Worm (Caenorhabditis elegans) whole organism, young adult: ENCODE measurements around the gene gei-13.

Source experiments
- B0336.3 ChIP-seq: fragments of 200-800 bp; sonication (Bioruptor generic); IDR thresholded peaks from 2 replicates; pipeline ENCODE4 v1.3.6; 2022; ENCODE audit warnings: missing genetic modification characterization, missing compliant biosample characterization
- F10E7.11 ChIP-seq: sonication (generic microtip); optimal IDR thresholded peaks from 2 replicates; lab custom pipeline; 2017; ENCODE audit warnings: mild to moderate bottlenecking, missing genetic modification characterization, moderate library complexity, missing compliant biosample characterization
- F33H1.4 ChIP-seq: fragments of 200-800 bp; sonication (Bioruptor generic); IDR thresholded peaks from 2 replicates; pipeline ENCODE4 v1.3.6; 2022; ENCODE audit warnings: missing genetic modification reagents, missing genetic modification characterization, missing compliant biosample characterization
- F49E8.2 ChIP-seq: sonication (generic microtip); optimal IDR thresholded peaks from 3 replicates; lab custom pipeline; 2017; ENCODE audit warnings: missing genetic modification characterization, mild to moderate bottlenecking, missing compliant biosample characterization, antibody characterized with exemption, moderate library complexity; ENCODE audit not compliant: insufficient read depth
- F57C9.4 ChIP-seq: sonication (generic microtip); optimal IDR thresholded peaks from 2 replicates; lab custom pipeline; 2017; ENCODE audit warnings: mild to moderate bottlenecking, missing genetic modification characterization, missing compliant biosample characterization
- K11D2.4 ChIP-seq: fragments of 200-800 bp; sonication (Bioruptor generic); IDR thresholded peaks from 2 replicates; pipeline ENCODE4 v1.3.6; 2022; ENCODE audit warnings: missing genetic modification reagents, missing genetic modification characterization, missing compliant biosample characterization
- K12H6.12 ChIP-seq: fragments of 200-800 bp; sonication (Bioruptor generic); optimal IDR thresholded peaks from 2 replicates; lab custom pipeline; 2018; ENCODE audit warnings: mild to moderate bottlenecking, missing genetic modification characterization, missing compliant biosample characterization
- Y53G8AR.9 ChIP-seq: fragments of 200-800 bp; sonication (Bioruptor generic); conservative IDR thresholded peaks from 2 replicates; pipeline ENCODE4 v1.3.6; 2022; ENCODE audit warnings: missing genetic modification reagents, missing genetic modification characterization, missing compliant biosample characterization
- ama-1 ChIP-seq, 3 experiments: fragments of 150-350 bp in 1 of 3; sonication (generic microtip) in 2 of 3; optimal IDR thresholded peaks; 2 replicates each; lab custom pipeline; 2014 to 2018; ENCODE audit warnings: missing biosample characterization in 2 of 3, missing genetic modification characterization in 2 of 3, missing genetic modification reagents in 2 of 3
- aptf-2 ChIP-seq: fragments of 200-800 bp; sonication (Bioruptor generic); conservative IDR thresholded peaks from 2 replicates; pipeline ENCODE4 v1.3.6; 2022; ENCODE audit warnings: missing genetic modification reagents, missing genetic modification characterization, missing compliant biosample characterization
- atf-7 ChIP-seq: sonication (generic microtip); optimal IDR thresholded peaks from 2 replicates; lab custom pipeline; 2017; ENCODE audit warnings: mild to moderate bottlenecking, missing genetic modification characterization, missing compliant biosample characterization
- athp-1 ChIP-seq: sonication (generic microtip); optimal IDR thresholded peaks from 2 replicates; lab custom pipeline; 2017; ENCODE audit warnings: mild to moderate bottlenecking, missing genetic modification characterization, missing compliant biosample characterization
- attf-5 ChIP-seq: fragments of 200-800 bp; sonication (Bioruptor generic); optimal IDR thresholded peaks from 2 replicates; lab custom pipeline; 2018; ENCODE audit warnings: mild to moderate bottlenecking, missing genetic modification characterization, missing compliant biosample characterization
- attf-6 ChIP-seq: fragments of 200-800 bp; sonication (Bioruptor generic); IDR thresholded peaks from 2 replicates; pipeline ENCODE4 v1.3.6; 2022; ENCODE audit warnings: missing genetic modification reagents, missing genetic modification characterization, missing compliant biosample characterization
- ccch-3 ChIP-seq: fragments of 200-800 bp; sonication (Bioruptor generic); optimal IDR thresholded peaks from 2 replicates; lab custom pipeline; 2018; ENCODE audit warnings: mild to moderate bottlenecking, missing genetic modification characterization, missing compliant biosample characterization
- cebp-1 ChIP-seq, 2 experiments: fragments of 200-800 bp in 1 of 2; sonication (Bioruptor generic) in 1 of 2; sonication (generic microtip) in 1 of 2; IDR thresholded peaks in 1 of 2; optimal IDR thresholded peaks in 1 of 2; 2 replicates each; pipeline versions ENCODE4 v1.3.6 to Lab custom; 2017 to 2022; ENCODE audit warnings: missing compliant biosample characterization in 2 of 2, missing genetic modification characterization in 2 of 2, mild to moderate bottlenecking in 1 of 2, missing genetic modification reagents in 1 of 2, moderate library complexity in 1 of 2
- ceh-40 ChIP-seq: fragments of 200-800 bp; sonication (Bioruptor generic); IDR thresholded peaks from 2 replicates; pipeline ENCODE4 v1.3.6; 2022; ENCODE audit warnings: missing genetic modification characterization, missing compliant biosample characterization
- ceh-58 ChIP-seq: fragments of 200-800 bp; sonication (Bioruptor generic); IDR thresholded peaks from 2 replicates; pipeline ENCODE4 v1.3.6; 2022; ENCODE audit warnings: missing genetic modification characterization, missing compliant biosample characterization
- chd-7 ChIP-seq: sonication (generic microtip); optimal IDR thresholded peaks from 2 replicates; lab custom pipeline; 2016; ENCODE audit warnings: mild to moderate bottlenecking, missing genetic modification characterization, moderate library complexity, missing compliant biosample characterization
- dox-1 ChIP-seq: fragments of 200-800 bp; sonication (Bioruptor generic); IDR thresholded peaks from 2 replicates; pipeline ENCODE4 v1.3.6; 2022; ENCODE audit warnings: missing genetic modification reagents, missing genetic modification characterization, missing compliant biosample characterization
- dpl-1 ChIP-seq: fragments of 150-350 bp; optimal IDR thresholded peaks from 2 replicates; lab custom pipeline; 2014; ENCODE audit warnings: missing biosample characterization, missing genetic modification reagents, missing genetic modification characterization
- efl-1 ChIP-seq: fragments of 150-350 bp; optimal IDR thresholded peaks from 2 replicates; lab custom pipeline; 2014; ENCODE audit warnings: missing biosample characterization, missing genetic modification reagents, missing genetic modification characterization
- ekl-4 ChIP-seq: fragments of 200-800 bp; sonication (Bioruptor generic); IDR thresholded peaks from 2 replicates; pipeline ENCODE4 v1.3.6; 2022; ENCODE audit warnings: missing genetic modification reagents, missing genetic modification characterization, missing compliant biosample characterization
- fkh-3 ChIP-seq: sonication (generic microtip); optimal IDR thresholded peaks from 2 replicates; lab custom pipeline; 2016; ENCODE audit warnings: mild to moderate bottlenecking, missing genetic modification characterization, missing compliant biosample characterization
- hsf-1 ChIP-seq: fragments of 200-800 bp; sonication (Bioruptor generic); IDR thresholded peaks from 2 replicates; pipeline ENCODE4 v1.3.6; 2022; ENCODE audit warnings: missing genetic modification reagents, missing genetic modification characterization, missing compliant biosample characterization
- lin-35 ChIP-seq, 3 experiments: fragments of 150-350 bp in 2 of 3; sonication (generic microtip) in 1 of 3; optimal IDR thresholded peaks; 2 replicates each; lab custom pipeline; 2014 to 2018; ENCODE audit warnings: missing biosample characterization in 3 of 3, missing genetic modification characterization in 3 of 3, missing genetic modification reagents in 3 of 3
- lin-40 ChIP-seq: sonication (generic microtip); optimal IDR thresholded peaks from 2 replicates; lab custom pipeline; 2016; ENCODE audit warnings: missing genetic modification characterization, mild to moderate bottlenecking, missing compliant biosample characterization, missing genotype, missing genetic modification reagents
- lin-54 ChIP-seq: fragments of 200-800 bp; sonication (Bioruptor generic); optimal IDR thresholded peaks from 2 replicates; lab custom pipeline; 2018; ENCODE audit warnings: mild to moderate bottlenecking, missing genetic modification characterization, missing compliant biosample characterization
- lir-1 ChIP-seq: fragments of 200-800 bp; sonication (Bioruptor generic); conservative IDR thresholded peaks from 2 replicates; pipeline ENCODE4 v1.3.6; 2022; ENCODE audit warnings: missing genetic modification reagents, missing genetic modification characterization, missing compliant biosample characterization
- lsl-1 ChIP-seq: fragments of 200-800 bp; sonication (Bioruptor generic); optimal IDR thresholded peaks from 2 replicates; lab custom pipeline; 2018; ENCODE audit warnings: mild to moderate bottlenecking, missing genetic modification characterization, moderate library complexity, missing compliant biosample characterization
- madf-10 ChIP-seq: sonication (generic microtip); optimal IDR thresholded peaks from 2 replicates; lab custom pipeline; 2016; ENCODE audit warnings: mild to moderate bottlenecking, missing genetic modification characterization, missing compliant biosample characterization
- madf-3 ChIP-seq: fragments of 200-800 bp; sonication (Bioruptor generic); IDR thresholded peaks from 2 replicates; pipeline ENCODE4 v1.3.6; 2022; ENCODE audit warnings: missing genetic modification reagents, missing genetic modification characterization, missing compliant biosample characterization
- madf-8 ChIP-seq: fragments of 200-800 bp; sonication (Bioruptor generic); conservative IDR thresholded peaks from 2 replicates; pipeline ENCODE4 v1.3.6; 2022; ENCODE audit warnings: missing genetic modification reagents, missing genetic modification characterization, missing compliant biosample characterization
- mel-28 ChIP-seq: sonication (generic microtip); optimal IDR thresholded peaks from 2 replicates; lab custom pipeline; 2016; ENCODE audit warnings: borderline replicate concordance, mild to moderate bottlenecking, missing genetic modification characterization, missing compliant biosample characterization
- pha-4 ChIP-seq: fragments of 150-350 bp; sonication (generic microtip); optimal IDR thresholded peaks from 2 replicates; lab custom pipeline; 2014; ENCODE audit warnings: missing biosample characterization, missing genetic modification reagents, missing genetic modification characterization
- rcor-1 ChIP-seq: fragments of 200-800 bp; sonication (Bioruptor generic); IDR thresholded peaks from 2 replicates; pipeline ENCODE4 v1.3.6; 2022; ENCODE audit warnings: missing genetic modification reagents, missing genetic modification characterization, missing compliant biosample characterization
- sdz-38 ChIP-seq: sonication (generic microtip); optimal IDR thresholded peaks from 2 replicates; lab custom pipeline; 2016; ENCODE audit warnings: missing genotype, missing genetic modification characterization, missing compliant biosample characterization
- sea-2 ChIP-seq: fragments of 200-800 bp; sonication (Bioruptor generic); IDR thresholded peaks from 2 replicates; pipeline ENCODE4 v1.3.6; 2022; ENCODE audit warnings: missing genetic modification characterization, missing compliant biosample characterization
- snpc-1.1 ChIP-seq: sonication (generic microtip); optimal IDR thresholded peaks from 2 replicates; lab custom pipeline; 2017; ENCODE audit warnings: missing genetic modification characterization, mild to moderate bottlenecking, missing compliant biosample characterization, antibody characterized with exemption, moderate library complexity, missing genotype, missing genetic modification reagents; ENCODE audit not compliant: insufficient read depth
- snpc-3.4 ChIP-seq: sonication (generic microtip); optimal IDR thresholded peaks from 2 replicates; lab custom pipeline; 2017; ENCODE audit warnings: missing genetic modification characterization, mild to moderate bottlenecking, missing compliant biosample characterization, antibody characterized with exemption, moderate library complexity, missing genotype, missing genetic modification reagents
- snpc-4 ChIP-seq, 5 experiments: fragments of 150-350 bp in 1 of 5; sonication (generic microtip) in 4 of 5; optimal IDR thresholded peaks; 2 replicates each; lab custom pipeline; 2014 to 2018; ENCODE audit warnings: missing genetic modification characterization in 5 of 5, missing biosample characterization in 3 of 5, antibody characterized with exemption in 2 of 5, mild to moderate bottlenecking in 2 of 5, missing compliant biosample characterization in 2 of 5, missing genotype in 2 of 5, moderate library complexity in 2 of 5, missing genetic modification reagents in 1 of 5
- tbp1 ChIP-seq: fragments of 200-800 bp; sonication (Bioruptor generic); optimal IDR thresholded peaks from 2 replicates; lab custom pipeline; 2018; ENCODE audit warnings: mild to moderate bottlenecking, missing genetic modification characterization, missing compliant biosample characterization
- tbx-9 ChIP-seq: sonication (generic microtip); optimal IDR thresholded peaks from 2 replicates; lab custom pipeline; 2016; ENCODE audit warnings: borderline replicate concordance, missing genetic modification characterization, inconsistent platforms, missing compliant biosample characterization
- tlf-1 ChIP-seq: fragments of 200-800 bp; sonication (Bioruptor generic); optimal IDR thresholded peaks from 2 replicates; lab custom pipeline; 2018; ENCODE audit warnings: mild to moderate bottlenecking, missing genetic modification characterization, missing compliant biosample characterization
- ztf-22 ChIP-seq: fragments of 200-800 bp; sonication (Bioruptor generic); optimal IDR thresholded peaks from 2 replicates; lab custom pipeline; 2018; ENCODE audit warnings: mild to moderate bottlenecking, missing genetic modification characterization, moderate library complexity, missing compliant biosample characterization
- ztf-25 ChIP-seq: fragments of 200-800 bp; sonication (Bioruptor generic); IDR thresholded peaks from 2 replicates; pipeline ENCODE4 v1.3.6; 2022; ENCODE audit warnings: missing genetic modification reagents, missing genetic modification characterization, missing compliant biosample characterization

Gene gei-13

DNA sequence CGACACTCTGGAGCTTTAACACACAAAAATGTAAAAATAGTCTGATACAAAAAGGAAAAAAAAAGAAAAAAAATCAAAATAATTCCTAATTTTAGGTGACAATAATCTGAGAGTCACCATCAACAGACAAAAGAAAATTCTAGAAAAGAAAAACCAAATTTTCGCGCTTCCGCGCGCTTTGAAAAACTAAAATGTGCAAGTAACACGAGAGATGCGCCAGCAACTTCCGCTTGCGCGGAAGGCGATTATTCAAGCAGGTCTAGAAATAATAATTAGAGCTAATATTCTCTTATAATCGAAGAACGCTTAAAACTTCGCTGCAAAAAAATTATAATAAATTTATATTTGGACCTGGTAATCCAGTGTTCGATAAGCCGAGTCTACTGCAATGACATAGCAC lies 20.0 kb downstream of the gei-13 start (continued):
- TF ChIP-seq fkh-3 (tag; lab: Kevin White, UChicago) (no peak), ekl-4 (GFP tag; lab: Robert Waterston, UW) (peak; percentile 97), cebp-1 (GFP tag; IDR thresholded peaks at IDR 0.05; lab: Robert Waterston, UW) (no peak), cebp-1 (tag; optimal IDR thresholded peaks at IDR 0.05; lab: Kevin White, UChicago) (peak; percentile 33), lir-1 (GFP tag; lab: Robert Waterston, UW) (peak; percentile 93), chd-7 (tag; lab: Kevin White, UChicago) (no peak), attf-6 (peak; percentile 91), snpc-3.4 (peak; percentile 97), madf-8 (GFP tag; lab: Robert Waterston, UW) (peak; percentile 100), ztf-25 (GFP tag; lab: Robert Waterston, UW) (no peak), lin-54 (peak; percentile 97), ama-1 (optimal IDR thresholded peaks at IDR 0.05; lab: Kevin White, UChicago) (no peak), ama-1 (GFP tag; optimal IDR thresholded peaks at IDR 0.05; lab: Kevin White, UChicago) (peak in 1 of 2 experiments; percentile 42), lin-40 (tag; lab: Kevin White, UChicago) (no peak), ceh-58 (GFP tag; lab: Robert Waterston, UW) (no peak), F10E7.11 (no peak), atf-7 (tag; lab: Kevin White, UChicago) (no peak), lin-35 (GFP tag; optimal IDR thresholded peaks at IDR 0.05; lab: Kevin White, UChicago) (peak; percentile 56 to 92 (median 88)), lsl-1 (GFP tag; lab: Kevin White, UChicago) (peak; percentile 96), sea-2 (GFP tag; lab: Robert Waterston, UW) (no peak), athp-1 (tag; lab: Kevin White, UChicago) (peak; percentile 83), madf-3 (peak; percentile 97), snpc-4 (GFP tag; optimal IDR thresholded peaks at IDR 0.05; lab: Kevin White, UChicago) (peak; percentile 52), snpc-4 (tag; optimal IDR thresholded peaks at IDR 0.05; lab: Kevin White, UChicago) (peak; percentile 54 to 86 (median 70)), mel-28 (no peak), F49E8.2 (tag; lab: Kevin White, UChicago) (peak; percentile 97), tbp1 (GFP tag; lab: Kevin White, UChicago) (peak; percentile 75), ztf-22 (GFP tag; lab: Kevin White, UChicago) (no peak), Y53G8AR.9 (GFP tag; lab: Robert Waterston, UW) (peak; percentile 98), rcor-1 (GFP tag; lab: Robert Waterston, UW) (peak; percentile 97), aptf-2 (peak; percentile 68; the same call in 1 of the 2 replicates), efl-1 (GFP tag; lab: Kevin White, UChicago) (peak; percentile 99), F57C9.4 (tag; lab: Kevin White, UChicago) (no peak), dpl-1 (GFP tag; lab: Kevin White, UChicago) (peak; percentile 99), F33H1.4 (GFP tag; lab: Robert Waterston, UW) (peak; percentile 97), attf-5 (no peak), hsf-1 (GFP tag; lab: Robert Waterston, UW) (peak; percentile 100), dox-1 (GFP tag; lab: Robert Waterston, UW) (peak; percentile 98), K12H6.12 (tag; lab: Kevin White, UChicago) (no peak), ccch-3 (GFP tag; lab: Kevin White, UChicago) (no peak), sdz-38 (tag; lab: Kevin White, UChicago) (no peak), tbx-9 (tag; lab: Kevin White, UChicago) (no peak), tlf-1 (GFP tag; lab: Kevin White, UChicago) (peak; percentile 98), pha-4 (tag; lab: Kevin White, UChicago) (no peak), B0336.3 (peak; percentile 97), K11D2.4 (GFP tag; lab: Robert Waterston, UW) (0 out of 2 replicates have a peak, but pooled peaks have one; percentile 21), madf-10 (tag; lab: Kevin White, UChicago) (no peak), ceh-40 (GFP tag; lab: Robert Waterston, UW) (0 out of 2 replicates have a peak, but pooled peaks have one; percentile 48), snpc-1.1 (tag; lab: Kevin White, UChicago) (peak; percentile 83)
